Worm (Caenorhabditis elegans) whole organism, mixed stage, embryonic: ENCODE results near the gene eff-1.

Experiments used
- ceh-39 ChIP-seq: fragments of 150-350 bp; optimal IDR thresholded peaks from 2 replicates; lab custom pipeline; 2014; ENCODE audit warnings: missing biosample characterization, missing genetic modification characterization
- lin-13 ChIP-seq: fragments of 150-350 bp; optimal IDR thresholded peaks from 2 replicates; lab custom pipeline; 2014; ENCODE audit warnings: missing biosample characterization, missing genetic modification characterization
- nhr-237 ChIP-seq: fragments of 150-350 bp; optimal IDR thresholded peaks from 2 replicates; lab custom pipeline; 2014; ENCODE audit warnings: missing biosample characterization, missing genetic modification characterization
- pha-4 ChIP-seq: fragments of 150-350 bp; optimal IDR thresholded peaks from 2 replicates; lab custom pipeline; 2018; ENCODE audit warnings: missing biosample characterization, missing genetic modification reagents, missing genetic modification characterization
- tbx-8 ChIP-seq: fragments of 200-800 bp; sonication (Bioruptor generic); optimal IDR thresholded peaks from 2 replicates; lab custom pipeline; 2018; ENCODE audit warnings: mild to moderate bottlenecking, missing genetic modification characterization, moderate library complexity, missing compliant biosample characterization
- unc-62 ChIP-seq: fragments of 150-350 bp; optimal IDR thresholded peaks from 2 replicates; lab custom pipeline; 2014; ENCODE audit warnings: missing biosample characterization, missing genetic modification reagents, missing genetic modification characterization
- ztf-11 ChIP-seq: fragments of 150-350 bp; optimal IDR thresholded peaks from 2 replicates; lab custom pipeline; 2014; ENCODE audit warnings: missing biosample characterization, missing genetic modification characterization

- no peak for TF ChIP-seq pha-4 (tag; lab: Kevin White, UChicago)
- TF ChIP-seq unc-62 = no peak
- TF ChIP-seq nhr-237 (tag; lab: Kevin White, UChicago) = no peak
- TF ChIP-seq lin-13 (tag; lab: Kevin White, UChicago) = no peak
- no peak for TF ChIP-seq ceh-39 (tag; lab: Kevin White, UChicago)
- TF ChIP-seq tbx-8 (GFP tag; lab: Kevin White, UChicago) = no peak
- no peak for TF ChIP-seq ztf-11 (tag; lab: Kevin White, UChicago)
Measured at ce11 chrII:8344803-8345202, 1.7 kb upstream of the eff-1 start.
